Fruit fly (Drosophila melanogaster): ENCODE results near the gene CG14932.

The CG14932 gene

dm6 chr2L:11804228-11805044 is 14.7 kb downstream of the CG14932 start (continued):
- no peak for TF ChIP-seq Oaz (GFP tag; IDR thresholded peaks at IDR 0.05)
- no peak for TF ChIP-seq CG5245 (GFP tag; optimal IDR thresholded peaks at IDR 0.05)
- TF ChIP-seq fu2 (GFP tag; optimal IDR thresholded peaks at IDR 0.05), result no peak
- no peak for TF ChIP-seq CG42726 (GFP tag; IDR thresholded peaks at IDR 0.05; ENCODE audit: partially characterized antibody)
- no peak for TF ChIP-seq amos (GFP tag; IDR thresholded peaks at IDR 0.05; ENCODE audit: partially characterized antibody)
- TF ChIP-seq crc (GFP tag; optimal IDR thresholded peaks at IDR 0.05), result no peak
- no peak for TF ChIP-seq CG9876 (GFP tag; optimal IDR thresholded peaks at IDR 0.05)
- no peak for TF ChIP-seq CG11398 (GFP tag; optimal IDR thresholded peaks at IDR 0.05)
- no peak for TF ChIP-seq Sry-δ (GFP tag; optimal IDR thresholded peaks at IDR 0.05)
- TF ChIP-seq CG12942 (GFP tag; optimal IDR thresholded peaks at IDR 0.05), result no peak
- TF ChIP-seq onecut (GFP tag; IDR thresholded peaks at IDR 0.05), result peak; percentile 88
- TF ChIP-seq cad (GFP tag; optimal IDR thresholded peaks at IDR 0.05), result no peak
- TF ChIP-seq CG16863 (GFP tag; optimal IDR thresholded peaks at IDR 0.05), result no peak
- TF ChIP-seq CTCF (GFP tag; optimal IDR thresholded peaks at IDR 0.05), result no peak
- peak; percentile 19 for TF ChIP-seq CG1832 (GFP tag; optimal IDR thresholded peaks at IDR 0.05)
- no peak for TF ChIP-seq gce (GFP tag; IDR thresholded peaks at IDR 0.05)
- no peak for TF ChIP-seq trh (GFP tag; optimal IDR thresholded peaks at IDR 0.05)
- TF ChIP-seq CG33213 (GFP tag; optimal IDR thresholded peaks at IDR 0.05), result no peak
- no peak for TF ChIP-seq odd (GFP tag; optimal IDR thresholded peaks at IDR 0.05)
- TF ChIP-seq CG14965 (GFP tag; optimal IDR thresholded peaks at IDR 0.05; ENCODE audit: borderline replicate concordance), result no peak
- TF ChIP-seq CG31224 (GFP tag; IDR thresholded peaks at IDR 0.05), result no peak
- TF ChIP-seq tna (GFP tag; IDR thresholded peaks at IDR 0.05; ENCODE audit: partially characterized antibody), result no peak
- TF ChIP-seq abd-A (tag; optimal IDR thresholded peaks at IDR 0.05), result peak; percentile 94
- TF ChIP-seq CG10565 (GFP tag; optimal IDR thresholded peaks at IDR 0.05), result no peak
- no peak for TF ChIP-seq Dek (tag; optimal IDR thresholded peaks at IDR 0.05)
- no peak for TF ChIP-seq ttk (GFP tag; IDR thresholded peaks at IDR 0.05)
- no peak for TF ChIP-seq oc (tag; optimal IDR thresholded peaks at IDR 0.05)
- no peak for TF ChIP-seq CG8944 (GFP tag; optimal IDR thresholded peaks at IDR 0.05)
- no peak for TF ChIP-seq p53 (GFP tag; optimal IDR thresholded peaks at IDR 0.05)
- TF ChIP-seq peb (GFP tag; IDR thresholded peaks at IDR 0.05), result no peak
- peak; percentile 86 for TF ChIP-seq ewg (GFP tag; optimal IDR thresholded peaks at IDR 0.05)
- peak; percentile 6 for TF ChIP-seq psq (GFP tag; optimal IDR thresholded peaks at IDR 0.05)
- TF ChIP-seq Blimp-1 (GFP tag; optimal IDR thresholded peaks at IDR 0.05), result no peak
- peak; percentile 47 for TF ChIP-seq pros (GFP tag; optimal IDR thresholded peaks at IDR 0.05)
- TF ChIP-seq vvl (GFP tag; IDR thresholded peaks at IDR 0.05), result no peak
- no peak for TF ChIP-seq CG12299 (tag; optimal IDR thresholded peaks at IDR 0.05)
- TF ChIP-seq lilli (GFP tag; optimal IDR thresholded peaks at IDR 0.05), result no peak
- no peak for TF ChIP-seq TFAM (GFP tag; optimal IDR thresholded peaks at IDR 0.05)
- no peak for TF ChIP-seq mld (GFP tag; IDR thresholded peaks at IDR 0.05; ENCODE audit: partially characterized antibody)
- no peak for TF ChIP-seq NFAT (GFP tag; IDR thresholded peaks at IDR 0.05)
- no peak for TF ChIP-seq stc (GFP tag; IDR thresholded peaks at IDR 0.05)
- TF ChIP-seq sna (GFP tag; IDR thresholded peaks at IDR 0.05; ENCODE audit: partially characterized antibody), result no peak
- TF ChIP-seq CG30431 (GFP tag; optimal IDR thresholded peaks at IDR 0.05), result no peak
- peak; percentile 28 for TF ChIP-seq nom (GFP tag; optimal IDR thresholded peaks at IDR 0.05)
- TF ChIP-seq Chrac-16 (GFP tag; optimal IDR thresholded peaks at IDR 0.05), result no peak
- no peak for TF ChIP-seq CG12744 (GFP tag; optimal IDR thresholded peaks at IDR 0.05)
- TF ChIP-seq CG7786 (GFP tag; optimal IDR thresholded peaks at IDR 0.05), result no peak
- no peak for TF ChIP-seq NfI (GFP tag; optimal IDR thresholded peaks at IDR 0.05)
- no peak for TF ChIP-seq CG18599 (GFP tag; optimal IDR thresholded peaks at IDR 0.05)
- TF ChIP-seq Trl (optimal IDR thresholded peaks at IDR 0.05), result peak; percentile 75 to 86
- TF ChIP-seq Trl (GFP tag; optimal IDR thresholded peaks at IDR 0.05), result no peak

All from whole organism, embryonic.